Worm (Caenorhabditis elegans) whole organism, L4 larva: ENCODE results near the gene tax-6.

ENCODE experiments used
- F10B5.3 ChIP-seq: sonication (generic microtip); optimal IDR thresholded peaks from 2 replicates; lab custom pipeline; 2016; ENCODE audit warnings: mild to moderate bottlenecking, missing genetic modification characterization, missing compliant biosample characterization
- F44E2.7 ChIP-seq: fragments of 200-800 bp; sonication (Bioruptor generic); IDR thresholded peaks from 2 replicates; pipeline ENCODE4 v2.1.2; 2022; ENCODE audit warnings: missing genetic modification characterization, missing compliant biosample characterization
- T26A8.4 ChIP-seq: fragments of 200-800 bp; sonication (Bioruptor generic); IDR thresholded peaks from 2 replicates; pipeline ENCODE4 v1.3.6; 2022; ENCODE audit warnings: missing genetic modification characterization, missing compliant biosample characterization
- Y105C5A.15 ChIP-seq: fragments of 200-800 bp; sonication (Bioruptor generic); IDR thresholded peaks from 2 replicates; pipeline ENCODE4 v1.3.6; 2022; ENCODE audit warnings: missing genetic modification characterization, missing compliant biosample characterization
- ZK546.5 ChIP-seq, 2 experiments: sonication (generic microtip); optimal IDR thresholded peaks; 2 replicates each; lab custom pipeline; 2017; ENCODE audit warnings: missing biosample characterization in 2 of 2, missing genetic modification characterization in 2 of 2
- aha-1 ChIP-seq: fragments of 150-350 bp; peaks from one replicate; lab custom pipeline; 2014; ENCODE audit warnings: missing biosample characterization, missing genetic modification characterization
- aly-2 ChIP-seq: sonication (generic microtip); optimal IDR thresholded peaks from 2 replicates; lab custom pipeline; 2018; ENCODE audit warnings: missing biosample characterization, missing genetic modification characterization
- ama-1 ChIP-seq: fragments of 150-350 bp; optimal IDR thresholded peaks from 2 replicates; lab custom pipeline; 2014; ENCODE audit warnings: inconsistent platforms, mixed read lengths
- arid-1 ChIP-seq: fragments of 200-800 bp; sonication (Bioruptor generic); conservative IDR thresholded peaks from 2 replicates; pipeline ENCODE4 v1.3.6; 2022; ENCODE audit warnings: missing genetic modification reagents, missing genetic modification characterization, missing compliant biosample characterization
- attf-4 ChIP-seq: sonication (generic microtip); optimal IDR thresholded peaks from 3 replicates; lab custom pipeline; 2017; ENCODE audit warnings: missing biosample characterization, missing genetic modification characterization
- ceh-28 ChIP-seq: fragments of 150-350 bp; optimal IDR thresholded peaks from 2 replicates; lab custom pipeline; 2014; ENCODE audit warnings: missing biosample characterization, missing genetic modification reagents, missing genetic modification characterization
- ceh-32 ChIP-seq: sonication (generic microtip); optimal IDR thresholded peaks from 2 replicates; lab custom pipeline; 2016; ENCODE audit warnings: mild to moderate bottlenecking, missing genetic modification characterization, missing compliant biosample characterization; ENCODE audit not compliant: poor library complexity
- ceh-44 ChIP-seq: fragments of 200-800 bp; sonication (Bioruptor generic); IDR thresholded peaks from 2 replicates; pipeline ENCODE4 v1.3.6; 2022; ENCODE audit warnings: missing genetic modification reagents, missing genetic modification characterization, missing compliant biosample characterization
- ceh-62 ChIP-seq: sonication (generic microtip); optimal IDR thresholded peaks from 2 replicates; lab custom pipeline; 2017; ENCODE audit warnings: missing biosample characterization, missing genetic modification characterization
- ceh-82 ChIP-seq: sonication (generic microtip); optimal IDR thresholded peaks from 2 replicates; lab custom pipeline; 2017; ENCODE audit warnings: missing biosample characterization, missing genetic modification characterization
- cey-2 ChIP-seq: sonication (generic microtip); optimal IDR thresholded peaks from 3 replicates; lab custom pipeline; 2017; ENCODE audit warnings: missing genetic modification characterization, mild to moderate bottlenecking, missing compliant biosample characterization, antibody characterized with exemption, borderline replicate concordance; ENCODE audit not compliant: insufficient read depth
- daf-16 ChIP-seq, 3 experiments: sonication (generic microtip); optimal IDR thresholded peaks; 2 replicates each; lab custom pipeline; 2016 to 2017; ENCODE audit warnings: missing genetic modification characterization in 3 of 3, missing genetic modification reagents in 3 of 3, mild to moderate bottlenecking in 2 of 3, missing compliant biosample characterization in 2 of 3, missing biosample characterization in 1 of 3, moderate library complexity in 1 of 3
- daf-8 ChIP-seq: fragments of 200-800 bp; sonication (Bioruptor generic); IDR thresholded peaks from 2 replicates; pipeline ENCODE4 v1.3.6; 2022; ENCODE audit warnings: missing genetic modification characterization, missing compliant biosample characterization
- dmd-9 ChIP-seq: fragments of 200-800 bp; sonication (Bioruptor generic); IDR thresholded peaks from 2 replicates; pipeline ENCODE4 v1.3.6; 2022; ENCODE audit warnings: missing genetic modification reagents, missing genetic modification characterization, missing compliant biosample characterization
- dve-1 ChIP-seq: sonication (generic microtip); optimal IDR thresholded peaks from 2 replicates; lab custom pipeline; 2017; ENCODE audit warnings: antibody characterized with exemption, mild to moderate bottlenecking, missing genetic modification characterization, missing compliant biosample characterization; ENCODE audit not compliant: insufficient read depth
- egl-43 ChIP-seq: fragments of 200-800 bp; sonication (Bioruptor generic); IDR thresholded peaks from 2 replicates; pipeline ENCODE4 v1.3.6; 2022; ENCODE audit warnings: missing genetic modification reagents, missing genetic modification characterization, missing compliant biosample characterization
- fkh-10 ChIP-seq: fragments of 150-350 bp; optimal IDR thresholded peaks from 2 replicates; lab custom pipeline; 2014; ENCODE audit warnings: missing biosample characterization, missing genetic modification reagents, missing genetic modification characterization
- hif-1 ChIP-seq, 2 experiments: sonication (generic microtip); optimal IDR thresholded peaks; 2 replicates each; lab custom pipeline; 2016 to 2017; ENCODE audit warnings: missing compliant biosample characterization in 2 of 2, missing genetic modification characterization in 2 of 2, missing genetic modification reagents in 2 of 2, missing genotype in 2 of 2, mild to moderate bottlenecking in 1 of 2
- hlh-11 ChIP-seq: fragments of 200-800 bp; sonication (Bioruptor generic); optimal IDR thresholded peaks from 2 replicates; lab custom pipeline; 2018; ENCODE audit warnings: mild to moderate bottlenecking, missing genetic modification characterization, missing compliant biosample characterization
- lin-29 ChIP-seq: fragments of 200-800 bp; sonication (Bioruptor generic); IDR thresholded peaks from 2 replicates; pipeline ENCODE4 v1.3.6; 2022; ENCODE audit warnings: missing genetic modification reagents, missing genetic modification characterization, missing compliant biosample characterization
- lin-38 ChIP-seq: fragments of 200-800 bp; sonication (Bioruptor generic); IDR thresholded peaks from 2 replicates; pipeline ENCODE4 v1.3.6; 2022; ENCODE audit warnings: missing genetic modification reagents, missing genetic modification characterization, missing compliant biosample characterization
- mdl-1 ChIP-seq, 2 experiments: fragments of 150-350 bp in 1 of 2; sonication (generic microtip) in 1 of 2; optimal IDR thresholded peaks; 2 replicates each; lab custom pipeline; 2014 to 2017; ENCODE audit warnings: missing biosample characterization in 2 of 2, missing genetic modification characterization in 2 of 2
- mxl-2 ChIP-seq: fragments of 200-800 bp; sonication (Bioruptor generic); conservative IDR thresholded peaks from 2 replicates; pipeline ENCODE4 v1.3.6; 2022; ENCODE audit warnings: missing genetic modification reagents, missing genetic modification characterization, missing compliant biosample characterization
- nhr-10 ChIP-seq: fragments of 150-350 bp; optimal IDR thresholded peaks from 2 replicates; lab custom pipeline; 2014; ENCODE audit warnings: missing biosample characterization, missing genetic modification characterization
- nhr-111 ChIP-seq: fragments of 200-800 bp; sonication (Bioruptor generic); optimal IDR thresholded peaks from 2 replicates; lab custom pipeline; 2018; ENCODE audit warnings: mild to moderate bottlenecking, missing genetic modification characterization, missing compliant biosample characterization
- nhr-237 ChIP-seq: sonication (generic microtip); optimal IDR thresholded peaks from 2 replicates; lab custom pipeline; 2017; ENCODE audit warnings: missing biosample characterization, missing genetic modification characterization
- nhr-25 ChIP-seq: sonication (generic microtip); optimal IDR thresholded peaks from 2 replicates; lab custom pipeline; 2017; ENCODE audit warnings: missing genetic modification characterization, mild to moderate bottlenecking, missing compliant biosample characterization, antibody characterized with exemption, moderate library complexity, borderline replicate concordance; ENCODE audit not compliant: insufficient read depth
- nhr-42 ChIP-seq: fragments of 200-800 bp; sonication (Bioruptor generic); IDR thresholded peaks from 2 replicates; pipeline ENCODE4 v1.3.6; 2022; ENCODE audit warnings: missing genetic modification characterization, missing compliant biosample characterization
- nhr-48 ChIP-seq: sonication (generic microtip); optimal IDR thresholded peaks from 2 replicates; lab custom pipeline; 2016; ENCODE audit warnings: mild to moderate bottlenecking, missing genetic modification characterization, missing compliant biosample characterization
- nhr-6 ChIP-seq: fragments of 150-350 bp; optimal IDR thresholded peaks from 2 replicates; lab custom pipeline; 2014; ENCODE audit warnings: missing biosample characterization, missing genetic modification characterization
- nhr-76 ChIP-seq: fragments of 150-350 bp; optimal IDR thresholded peaks from 2 replicates; lab custom pipeline; 2014; ENCODE audit warnings: missing biosample characterization, missing genetic modification characterization
- php-3 ChIP-seq: fragments of 200-800 bp; sonication (Bioruptor generic); IDR thresholded peaks from 2 replicates; pipeline ENCODE4 v1.3.6; 2022; ENCODE audit warnings: missing genetic modification reagents, missing genetic modification characterization, missing compliant biosample characterization
- pqm-1 ChIP-seq: sonication (generic microtip); optimal IDR thresholded peaks from 2 replicates; lab custom pipeline; 2017; ENCODE audit warnings: missing biosample characterization, missing genetic modification characterization
- snpc-1.2 ChIP-seq: fragments of 200-800 bp; sonication (Bioruptor generic); IDR thresholded peaks from 2 replicates; pipeline ENCODE4 v1.3.6; 2022; ENCODE audit warnings: missing genetic modification reagents, missing genetic modification characterization, missing compliant biosample characterization
- snpc-4 ChIP-seq: fragments of 150-350 bp; optimal IDR thresholded peaks from 2 replicates; lab custom pipeline; 2014; ENCODE audit warnings: missing biosample characterization, missing genetic modification characterization
- spr-3 ChIP-seq: fragments of 200-800 bp; sonication (Bioruptor generic); optimal IDR thresholded peaks from 2 replicates; lab custom pipeline; 2018; ENCODE audit warnings: mild to moderate bottlenecking, missing genetic modification characterization, missing compliant biosample characterization
- tag-97 ChIP-seq: fragments of 200-800 bp; sonication (Bioruptor generic); IDR thresholded peaks from 2 replicates; pipeline ENCODE4 v1.3.6; 2022; ENCODE audit warnings: missing genetic modification characterization, missing compliant biosample characterization
- zag-1 ChIP-seq: fragments of 150-350 bp; optimal IDR thresholded peaks from 2 replicates; lab custom pipeline; 2014; ENCODE audit warnings: missing biosample characterization, missing genetic modification characterization
- zfp-2 ChIP-seq: sonication (generic microtip); optimal IDR thresholded peaks from 2 replicates; lab custom pipeline; 2016; ENCODE audit warnings: mild to moderate bottlenecking, missing genetic modification characterization, missing compliant biosample characterization
- zfp-3 ChIP-seq: fragments of 200-800 bp; sonication (Bioruptor generic); conservative IDR thresholded peaks from 2 replicates; pipeline ENCODE4 v1.3.6; 2022; ENCODE audit warnings: missing genetic modification reagents, missing genetic modification characterization, missing compliant biosample characterization
- zip-2 ChIP-seq: fragments of 150-350 bp; optimal IDR thresholded peaks from 2 replicates; lab custom pipeline; 2014; ENCODE audit warnings: missing biosample characterization, missing genetic modification characterization
- ztf-11 ChIP-seq: fragments of 150-350 bp; optimal IDR thresholded peaks from 2 replicates; lab custom pipeline; 2014; ENCODE audit warnings: missing biosample characterization, missing genetic modification characterization

tax-6 gene

ce11 chrIV:10499948-10500356 lies 1.4 kb downstream of the tax-6 start (continued):
- TF ChIP-seq dve-1 (no peak), nhr-111 (GFP tag; lab: Kevin White, UChicago) (no peak), ztf-11 (no peak), F10B5.3 (no peak), hlh-11 (tag; lab: Kevin White, UChicago) (peak; percentile 27), nhr-42 (no peak), zag-1 (no peak), nhr-6 (tag; lab: Kevin White, UChicago) (no peak), tag-97 (GFP tag; lab: Robert Waterston, UW) (no peak), nhr-237 (tag; lab: Kevin White, UChicago) (no peak), ceh-82 (tag; lab: Kevin White, UChicago) (no peak), mxl-2 (GFP tag; lab: Robert Waterston, UW) (0 out of 2 replicates have a peak, but pooled peaks have one; percentile 4)
- TF ChIP-seq, all 104 proteins: peak for 24

ce11 chrIV:10498401-10498800 lies 3.0 kb downstream of the tax-6 start:
- peak; percentile 58 for TF ChIP-seq aha-1 (tag; lab: Kevin White, UChicago)
- no peak for TF ChIP-seq hlh-11 (tag; lab: Kevin White, UChicago)

- TF ChIP-seq nhr-10 (tag; lab: Kevin White, UChicago) (no peak), ZK546.5 (tag; optimal IDR thresholded peaks at IDR 0.05; lab: Kevin White, UChicago) (no peak), snpc-4 (tag; lab: Kevin White, UChicago) (no peak), spr-3 (GFP tag; lab: Kevin White, UChicago) (no peak), F44E2.7 (GFP tag; lab: Robert Waterston, UW) (no peak), mdl-1 (tag; optimal IDR thresholded peaks at IDR 0.05; lab: Kevin White, UChicago) (no peak), zfp-3 (GFP tag; lab: Robert Waterston, UW) (no peak), dmd-9 (GFP tag; lab: Robert Waterston, UW) (no peak), ceh-62 (tag; lab: Kevin White, UChicago) (no peak), hif-1 (tag; optimal IDR thresholded peaks at IDR 0.05; lab: Kevin White, UChicago) (no peak), attf-4 (tag; lab: Kevin White, UChicago) (no peak), php-3 (GFP tag; lab: Robert Waterston, UW) (no peak), snpc-1.2 (no peak), daf-8 (GFP tag; lab: Robert Waterston, UW) (no peak), zip-2 (tag; lab: Kevin White, UChicago) (no peak)
- TF ChIP-seq, all 104 proteins: peak for 0
These were observed 12.0 kb downstream of the tax-6 start for ce11 chrIV:10489409-10489808.

ce11 chrIV:10483607-10484117 lies 17.7 kb downstream of the tax-6 start, which contains the start of the genes F01D4.5 and ced-5:
TSS of gene F01D4.5 (minus strand) at chrIV:10483657.
TSS of gene ced-5 (plus strand) at chrIV:10484110.
- TF ChIP-seq T26A8.4 (GFP tag; lab: Robert Waterston, UW) = peak; percentile 21; the same call in 1 of the 2 replicates
- TF ChIP-seq ama-1 = no peak
- TF ChIP-seq nhr-48 (tag; lab: Kevin White, UChicago) = peak; percentile 32
- no peak for TF ChIP-seq lin-29
- TF ChIP-seq cey-2 = no peak
- TF ChIP-seq fkh-10 (GFP tag; lab: Kevin White, UChicago) = peak; percentile 0
- no peak for TF ChIP-seq zfp-2
- TF ChIP-seq egl-43 = no peak
- no peak for TF ChIP-seq nhr-76 (tag; lab: Kevin White, UChicago)
- TF ChIP-seq daf-16 (GFP tag; optimal IDR thresholded peaks at IDR 0.05; lab: Kevin White, UChicago) = peak; percentile 4 to 24
- TF ChIP-seq daf-16 (tag; optimal IDR thresholded peaks at IDR 0.05; lab: Kevin White, UChicago) = peak; percentile 87
- TF ChIP-seq arid-1 (GFP tag; lab: Robert Waterston, UW) = no peak
- no peak for TF ChIP-seq zfp-3 (GFP tag; lab: Robert Waterston, UW)
- no peak for TF ChIP-seq Y105C5A.15
- TF ChIP-seq nhr-237 (tag; lab: Kevin White, UChicago) = no peak
- TF ChIP-seq aly-2 (tag; lab: Kevin White, UChicago) = no peak
- no peak for TF ChIP-seq ceh-28 (tag; lab: Kevin White, UChicago)
- no peak for TF ChIP-seq ceh-32 (tag; lab: Kevin White, UChicago)
- peak; percentile 62 for TF ChIP-seq lin-38 (GFP tag; lab: Robert Waterston, UW)
- TF ChIP-seq ceh-44 (GFP tag; lab: Robert Waterston, UW) = no peak
- no peak for TF ChIP-seq pqm-1
- no peak for TF ChIP-seq nhr-25 (tag; lab: Kevin White, UChicago)
